Fruit fly (Drosophila melanogaster): Measurements from ENCODE around the gene Kcmf1.

The Kcmf1 gene

dm6 chr3R:9039448-9039847 lies 24.7 kb upstream of the Kcmf1 start, which contains the start of gene neur (continued):
- TF ChIP-seq salm (tag; optimal IDR thresholded peaks at IDR 0.05) (no peak), Hr51 (GFP tag; optimal IDR thresholded peaks at IDR 0.05) (no peak), CG7963 (GFP tag; IDR thresholded peaks at IDR 0.05; ENCODE audit: partially characterized antibody) (peak; percentile 40; the same call in 1 of the 3 replicates), Hsf (GFP tag; optimal IDR thresholded peaks at IDR 0.05) (peak; percentile 53), ham (GFP tag; IDR thresholded peaks at IDR 0.05) (no peak), CG5180 (GFP tag; optimal IDR thresholded peaks at IDR 0.05) (no peak), CG10431 (GFP tag; optimal IDR thresholded peaks at IDR 0.05) (no peak), Atf-2 (GFP tag; optimal IDR thresholded peaks at IDR 0.05) (no peak), kay (GFP tag; optimal IDR thresholded peaks at IDR 0.05) (no peak), pros (GFP tag; optimal IDR thresholded peaks at IDR 0.05) (no peak), wdn (GFP tag; IDR thresholded peaks at IDR 0.05) (no peak), hkb (optimal IDR thresholded peaks at IDR 0.05) (no peak), hkb (GFP tag; IDR thresholded peaks at IDR 0.05) (no peak), Elba2 (GFP tag; optimal IDR thresholded peaks at IDR 0.05) (no peak), CG12659 (GFP tag; optimal IDR thresholded peaks at IDR 0.05) (peak; percentile 78), Rx (GFP tag; IDR thresholded peaks at IDR 0.05) (no peak), sug (tag; optimal IDR thresholded peaks at IDR 0.05) (peak; percentile 59), pita (GFP tag; optimal IDR thresholded peaks at IDR 0.05) (no peak), CG33213 (GFP tag; optimal IDR thresholded peaks at IDR 0.05) (peak; percentile 64), ATbp (GFP tag; optimal IDR thresholded peaks at IDR 0.05) (no peak), Kr (GFP tag; optimal IDR thresholded peaks at IDR 0.05) (no peak), CG1024 (GFP tag; IDR thresholded peaks at IDR 0.05) (no peak), CHES-1-like (GFP tag; optimal IDR thresholded peaks at IDR 0.05) (peak; percentile 21), CG6254 (GFP tag; optimal IDR thresholded peaks at IDR 0.05) (no peak), CG13296 (GFP tag; optimal IDR thresholded peaks at IDR 0.05) (no peak), CG14441 (GFP tag; IDR thresholded peaks at IDR 0.05) (no peak), CG3995 (GFP tag; optimal IDR thresholded peaks at IDR 0.05) (peak; percentile 99), CG42726 (GFP tag; IDR thresholded peaks at IDR 0.05; ENCODE audit: partially characterized antibody) (0 out of 2 replicates have a peak, but pooled peaks have one; percentile 35), PHDP (tag; optimal IDR thresholded peaks at IDR 0.05) (peak; percentile 13), tio (GFP tag; optimal IDR thresholded peaks at IDR 0.05) (no peak), CG17912 (GFP tag; optimal IDR thresholded peaks at IDR 0.05) (no peak), CG34422 (GFP tag; IDR thresholded peaks at IDR 0.05) (peak; percentile 54; the same call in 1 of the 3 replicates), CG6654 (GFP tag; optimal IDR thresholded peaks at IDR 0.05) (no peak), fd3F (GFP tag; optimal IDR thresholded peaks at IDR 0.05) (no peak), CG2875 (GFP tag; optimal IDR thresholded peaks at IDR 0.05) (no peak), CG32532 (GFP tag; IDR thresholded peaks at IDR 0.05) (no peak), CG4282 (GFP tag; optimal IDR thresholded peaks at IDR 0.05) (no peak), CG18476 (GFP tag; optimal IDR thresholded peaks at IDR 0.05) (no peak), CG3065 (GFP tag; optimal IDR thresholded peaks at IDR 0.05) (no peak), dati (GFP tag; IDR thresholded peaks at IDR 0.05) (no peak), al (GFP tag; IDR thresholded peaks at IDR 0.05) (no peak), bsh (GFP tag; optimal IDR thresholded peaks at IDR 0.05) (no peak), scrt (GFP tag; optimal IDR thresholded peaks at IDR 0.05) (no peak), CG30020 (tag; optimal IDR thresholded peaks at IDR 0.05) (peak; percentile 38), CG15269 (tag; optimal IDR thresholded peaks at IDR 0.05) (no peak), Dbx (GFP tag; IDR thresholded peaks at IDR 0.05) (0 out of 3 replicates have a peak, but pooled peaks have one; percentile 17), seq (GFP tag; IDR thresholded peaks at IDR 0.05) (no peak), CG3163 (GFP tag; optimal IDR thresholded peaks at IDR 0.05) (peak; percentile 18), fd102C (GFP tag; optimal IDR thresholded peaks at IDR 0.05) (no peak), twi (tag; optimal IDR thresholded peaks at IDR 0.05) (peak; percentile 28), Dad (GFP tag; optimal IDR thresholded peaks at IDR 0.05) (no peak)
